Fruit fly (Drosophila melanogaster) whole organism, prepupa: ENCODE results near the gene CG42729.

Experiments
- CG10631 ChIP-seq: fragments of 200-800 bp; sonication (Bioruptor generic); optimal IDR thresholded peaks from 2 replicates; lab custom pipeline; 2016; ENCODE audit warnings: missing biosample characterization, missing genetic modification characterization
- CG11294 ChIP-seq: fragments of 200-800 bp; sonication (Bioruptor generic); IDR thresholded peaks from 2 replicates; pipeline ENCODE4 v1.3.6; 2022; ENCODE audit warnings: missing biosample characterization, missing genetic modification characterization
- CG11902 ChIP-seq: fragments of 200-800 bp; sonication (Bioruptor generic); optimal IDR thresholded peaks from 3 replicates; lab custom pipeline; 2016; ENCODE audit warnings: missing biosample characterization, missing genetic modification characterization
- CG15336 ChIP-seq: fragments of 200-800 bp; sonication (Bioruptor generic); IDR thresholded peaks from 2 replicates; pipeline ENCODE4 v1.3.6; 2022; ENCODE audit warnings: missing biosample characterization, missing genetic modification characterization
- CG1621 ChIP-seq: fragments of 200-800 bp; sonication (Bioruptor generic); optimal IDR thresholded peaks from 3 replicates; lab custom pipeline; 2018; ENCODE audit warnings: missing biosample characterization, mild to moderate bottlenecking, missing genetic modification characterization
- CG16779 ChIP-seq: fragments of 200-800 bp; sonication (Bioruptor generic); optimal IDR thresholded peaks from 3 replicates; lab custom pipeline; 2017; ENCODE audit warnings: missing biosample characterization, mild to moderate bottlenecking, missing genetic modification characterization
- CG3032 ChIP-seq: fragments of 200-800 bp; optimal IDR thresholded peaks from 2 replicates; lab custom pipeline; 2019; ENCODE audit warnings: missing biosample characterization, mild to moderate bottlenecking, missing genetic modification characterization, moderate library complexity
- CG31627 ChIP-seq: fragments of 200-800 bp; sonication (Bioruptor generic); optimal IDR thresholded peaks from 3 replicates; lab custom pipeline; 2016; ENCODE audit warnings: missing biosample characterization, missing genetic modification characterization
- CG32006 ChIP-seq: fragments of 200-800 bp; sonication (Bioruptor generic); optimal IDR thresholded peaks from 3 replicates; lab custom pipeline; 2017; ENCODE audit warnings: missing biosample characterization, mild to moderate bottlenecking, missing genetic modification characterization
- CG34406 ChIP-seq: fragments of 200-800 bp; sonication (Bioruptor generic); optimal IDR thresholded peaks from 3 replicates; lab custom pipeline; 2016; ENCODE audit warnings: missing biosample characterization, missing genetic modification characterization
- CG4318 ChIP-seq: fragments of 200-800 bp; sonication (Bioruptor generic); optimal IDR thresholded peaks from 3 replicates; lab custom pipeline; 2017; ENCODE audit warnings: missing biosample characterization, mild to moderate bottlenecking, missing genetic modification characterization
- CG6163 ChIP-seq: fragments of 200-800 bp; sonication (Bioruptor generic); IDR thresholded peaks from 3 replicates; pipeline ENCODE4 v1.3.6; 2022; ENCODE audit warnings: missing biosample characterization, missing genetic modification characterization
- CG6276 ChIP-seq: fragments of 200-800 bp; sonication (Bioruptor generic); optimal IDR thresholded peaks from 2 replicates; lab custom pipeline; 2017; ENCODE audit warnings: missing biosample characterization, mild to moderate bottlenecking, missing genetic modification characterization
- CG6792 ChIP-seq: fragments of 200-800 bp; sonication (Bioruptor generic); optimal IDR thresholded peaks from 3 replicates; lab custom pipeline; 2016; ENCODE audit warnings: missing biosample characterization, missing genetic modification characterization
- CG7368 ChIP-seq: fragments of 200-800 bp; sonication (Bioruptor generic); optimal IDR thresholded peaks from 3 replicates; lab custom pipeline; 2016; ENCODE audit warnings: missing biosample characterization, missing genetic modification characterization
- CG8119 ChIP-seq: fragments of 200-800 bp; sonication (Bioruptor generic); IDR thresholded peaks from 3 replicates; pipeline ENCODE4 v1.3.6; 2022; ENCODE audit warnings: missing biosample characterization, missing genetic modification characterization
- CG8319 ChIP-seq: fragments of 200-800 bp; sonication (Bioruptor generic); optimal IDR thresholded peaks from 3 replicates; lab custom pipeline; 2016; ENCODE audit warnings: missing biosample characterization, missing genetic modification characterization
- CG8632 ChIP-seq: fragments of 200-800 bp; sonication (Bioruptor generic); optimal IDR thresholded peaks from 3 replicates; lab custom pipeline; 2016; ENCODE audit warnings: missing biosample characterization, missing genetic modification characterization
- CG9139 ChIP-seq: fragments of 200-800 bp; sonication (Bioruptor generic); optimal IDR thresholded peaks from 3 replicates; lab custom pipeline; 2017; ENCODE audit warnings: missing biosample characterization, mild to moderate bottlenecking, missing genetic modification characterization
- Eip78C ChIP-seq: fragments of 200-800 bp; sonication (Bioruptor generic); peaks from one replicate; lab custom pipeline; 2016; ENCODE audit warnings: missing biosample characterization, missing genetic modification characterization
- Eip93F ChIP-seq: fragments of 200-800 bp; sonication (Bioruptor generic); optimal IDR thresholded peaks from 2 replicates; lab custom pipeline; 2016; ENCODE audit warnings: missing biosample characterization, mild to moderate bottlenecking, missing genetic modification characterization
- Ets21C ChIP-seq: fragments of 200-800 bp; sonication (Bioruptor generic); optimal IDR thresholded peaks from 3 replicates; lab custom pipeline; 2016; ENCODE audit warnings: missing biosample characterization, missing genetic modification characterization
- Ets96B ChIP-seq: fragments of 200-800 bp; optimal IDR thresholded peaks from 2 replicates; lab custom pipeline; 2019; ENCODE audit warnings: missing biosample characterization, mild to moderate bottlenecking, missing genetic modification characterization, moderate library complexity
- Gug ChIP-seq: fragments of 200-800 bp; sonication (Bioruptor generic); IDR thresholded peaks from 2 replicates; pipeline ENCODE4 v1.3.6; 2022; ENCODE audit warnings: missing biosample characterization, missing genetic modification characterization
- Hr38 ChIP-seq: sonication (Bioruptor generic); optimal IDR thresholded peaks from 2 replicates; lab custom pipeline; 2016; ENCODE audit warnings: missing biosample characterization, missing genetic modification characterization
- Hr39 ChIP-seq: fragments of 200-800 bp; sonication (Bioruptor generic); optimal IDR thresholded peaks from 2 replicates; lab custom pipeline; 2016; ENCODE audit warnings: missing biosample characterization, missing genetic modification characterization
- Lpt ChIP-seq: fragments of 200-800 bp; sonication (Bioruptor generic); optimal IDR thresholded peaks from 3 replicates; lab custom pipeline; 2016; ENCODE audit warnings: missing biosample characterization, missing genetic modification characterization
- Met ChIP-seq: fragments of 200-800 bp; sonication (Bioruptor generic); optimal IDR thresholded peaks from 3 replicates; lab custom pipeline; 2016; ENCODE audit warnings: missing biosample characterization, missing genetic modification characterization
- OdsH ChIP-seq: fragments of 200-800 bp; sonication (Bioruptor generic); optimal IDR thresholded peaks from 3 replicates; lab custom pipeline; 2016; ENCODE audit warnings: missing biosample characterization, missing genetic modification characterization
- Smox ChIP-seq: fragments of 200-800 bp; sonication (Bioruptor generic); optimal IDR thresholded peaks from 3 replicates; lab custom pipeline; 2016; ENCODE audit warnings: missing biosample characterization, missing genetic modification characterization
- Sox14 ChIP-seq: fragments of 200-800 bp; sonication (Bioruptor generic); optimal IDR thresholded peaks from 3 replicates; lab custom pipeline; 2016; ENCODE audit warnings: missing biosample characterization, missing genetic modification characterization
- Sox15 ChIP-seq: fragments of 200-800 bp; sonication (Bioruptor generic); optimal IDR thresholded peaks from 3 replicates; lab custom pipeline; 2016; ENCODE audit warnings: missing biosample characterization, missing genetic modification characterization
- acj6 ChIP-seq: fragments of 200-800 bp; sonication (Bioruptor generic); optimal IDR thresholded peaks from 3 replicates; lab custom pipeline; 2016; ENCODE audit warnings: missing biosample characterization, missing genetic modification characterization
- dac ChIP-seq: fragments of 200-800 bp; sonication (Bioruptor generic); optimal IDR thresholded peaks from 2 replicates; lab custom pipeline; 2017; ENCODE audit warnings: missing biosample characterization, mild to moderate bottlenecking, missing genetic modification characterization
- fd59A ChIP-seq: fragments of 200-800 bp; sonication (Bioruptor generic); optimal IDR thresholded peaks from 2 replicates; lab custom pipeline; 2017; ENCODE audit warnings: missing biosample characterization, mild to moderate bottlenecking, missing genetic modification characterization, missing genetic modification reagents
- fd85E ChIP-seq: fragments of 200-800 bp; sonication (Bioruptor generic); optimal IDR thresholded peaks from 3 replicates; lab custom pipeline; 2016; ENCODE audit warnings: missing biosample characterization, missing genetic modification characterization
- fkh ChIP-seq: fragments of 200-800 bp; sonication (Bioruptor generic); optimal IDR thresholded peaks from 3 replicates; lab custom pipeline; 2017; ENCODE audit warnings: missing biosample characterization, mild to moderate bottlenecking, missing genetic modification characterization, moderate library complexity
- pdm3 ChIP-seq: fragments of 200-800 bp; sonication (Bioruptor generic); optimal IDR thresholded peaks from 3 replicates; lab custom pipeline; 2016; ENCODE audit warnings: missing biosample characterization, missing genetic modification characterization
- spab ChIP-seq: fragments of 200-800 bp; sonication (Bioruptor generic); optimal IDR thresholded peaks from 2 replicates; lab custom pipeline; 2017; ENCODE audit warnings: missing biosample characterization, mild to moderate bottlenecking, missing genetic modification characterization, missing genetic modification reagents
- svp ChIP-seq: fragments of 200-800 bp; sonication (Bioruptor generic); peaks from one replicate; lab custom pipeline; 2016; ENCODE audit warnings: missing biosample characterization, missing genetic modification characterization
- topi ChIP-seq: fragments of 200-800 bp; sonication (Bioruptor generic); optimal IDR thresholded peaks from 3 replicates; lab custom pipeline; 2016; ENCODE audit warnings: missing biosample characterization, missing genetic modification characterization

CG42729 gene

dm6 chr3L:15532368-15533030, 5.2 kb upstream of the CG42729 start (continued):
- peak; percentile 63 for TF ChIP-seq topi
- peak; percentile 48; the same call in 2 of the 3 replicates for TF ChIP-seq CG8119 (GFP tag; lab: Robert Waterston, UW)
- TF ChIP-seq acj6 (GFP tag; lab: Kevin White, UChicago), result peak; percentile 1
- no peak for TF ChIP-seq CG6792
- peak; percentile 52; the same call in 1 of the 2 replicates for TF ChIP-seq CG11294 (GFP tag; lab: Robert Waterston, UW)
- TF ChIP-seq Eip93F (GFP tag; lab: Kevin White, UChicago), result peak; percentile 34
- no peak for TF ChIP-seq CG9139
- TF ChIP-seq pdm3 (GFP tag; lab: Kevin White, UChicago), result peak; percentile 41
- TF ChIP-seq Sox14 (GFP tag; lab: Kevin White, UChicago), result peak; percentile 21
- no peak for TF ChIP-seq dac (GFP tag; lab: Kevin White, UChicago)
- peak; percentile 63 for TF ChIP-seq Met
- TF ChIP-seq fkh, result no peak
- no peak for TF ChIP-seq CG11902 (GFP tag; lab: Kevin White, UChicago)
- TF ChIP-seq CG8319 (GFP tag; lab: Kevin White, UChicago), result peak; percentile 3
- peak; percentile 95 for TF ChIP-seq svp (GFP tag; lab: Kevin White, UChicago)
- peak; percentile 31 for TF ChIP-seq Lpt (GFP tag; lab: Kevin White, UChicago)
- peak; percentile 1 for TF ChIP-seq OdsH
- peak; percentile 53 for TF ChIP-seq CG1621 (tag; lab: Kevin White, UChicago)
- TF ChIP-seq CG7368 (GFP tag; lab: Kevin White, UChicago), result no peak
- peak; percentile 41 for TF ChIP-seq CG31627 (GFP tag; lab: Kevin White, UChicago)
- TF ChIP-seq fd85E (GFP tag; lab: Kevin White, UChicago), result no peak
- no peak for TF ChIP-seq CG16779 (tag; lab: Kevin White, UChicago)
- TF ChIP-seq CG3032, result peak; percentile 43
- TF ChIP-seq CG6276 (GFP tag; lab: Kevin White, UChicago), result peak; percentile 77
- peak; percentile 45 for TF ChIP-seq CG4318
- TF ChIP-seq CG8632 (GFP tag; lab: Kevin White, UChicago), result no peak
- TF ChIP-seq Smox, result peak; percentile 42
- TF ChIP-seq CG6163, result peak; percentile 68
- TF ChIP-seq spab (GFP tag; lab: Kevin White, UChicago), result peak; percentile 52
- TF ChIP-seq CG10631 (GFP tag; lab: Kevin White, UChicago), result peak; percentile 49
- peak; percentile 68 for TF ChIP-seq CG32006 (GFP tag; lab: Kevin White, UChicago)
- peak; percentile 81 for TF ChIP-seq Eip78C (GFP tag; lab: Kevin White, UChicago)

DNA sequence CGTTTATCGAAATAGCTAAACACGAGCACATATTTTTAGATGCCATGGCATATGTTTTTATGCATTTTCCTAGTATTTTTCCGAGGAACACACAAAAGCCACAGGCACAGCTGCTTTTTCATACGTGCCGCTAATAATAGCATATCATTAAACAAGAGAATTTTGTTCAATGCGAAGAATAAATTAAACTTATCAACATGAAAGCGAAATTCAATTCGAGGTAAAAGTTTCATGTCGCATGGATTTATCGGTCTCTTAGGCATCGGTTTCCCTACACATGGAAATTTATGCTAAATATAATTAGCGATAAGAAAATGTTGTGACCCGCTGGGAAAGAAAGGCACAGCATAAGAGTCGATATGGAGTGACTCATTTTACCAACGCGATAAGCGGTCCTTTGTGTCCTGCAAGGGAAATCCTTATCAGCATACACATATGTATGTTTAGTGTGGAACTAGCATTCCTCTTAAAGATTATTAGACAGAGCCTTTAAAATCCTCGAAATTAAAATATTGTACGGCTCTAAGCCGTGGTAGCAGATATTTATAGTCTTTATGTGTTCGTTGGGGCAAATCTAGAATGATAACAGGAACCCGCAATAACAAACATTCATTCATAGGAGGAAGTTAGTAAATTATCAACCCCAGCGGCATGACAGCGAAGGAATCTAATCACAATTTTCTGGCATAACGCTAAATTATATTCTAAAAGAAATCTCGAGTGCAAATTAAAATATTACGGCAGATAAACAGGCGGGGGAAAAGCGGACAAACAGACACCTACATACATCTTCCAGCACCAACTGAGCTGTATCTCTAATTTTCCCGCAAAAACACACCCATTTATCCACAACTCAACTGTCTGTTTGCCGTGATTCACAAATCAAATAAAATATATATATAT, 4.4 kb upstream of the CG42729 start, which contains the start of gene CG43248:
TSS of gene CG43248 (minus strand) at position 51 of the 903 bp plus-strand sequence.
- TF ChIP-seq Sox15 (GFP tag; lab: Kevin White, UChicago), result no peak
- no peak for TF ChIP-seq Sox14 (GFP tag; lab: Kevin White, UChicago)
- no peak for TF ChIP-seq fd85E (GFP tag; lab: Kevin White, UChicago)
- TF ChIP-seq fd59A (GFP tag; lab: Kevin White, UChicago), result no peak
- no peak for TF ChIP-seq svp (GFP tag; lab: Kevin White, UChicago)
- no peak for TF ChIP-seq Gug (GFP tag; lab: Robert Waterston, UW)
- no peak for TF ChIP-seq CG34406 (GFP tag; lab: Kevin White, UChicago)
- TF ChIP-seq Ets21C (GFP tag; lab: Kevin White, UChicago), result no peak
- no peak for TF ChIP-seq pdm3 (GFP tag; lab: Kevin White, UChicago)
- TF ChIP-seq CG6792, result no peak
- TF ChIP-seq dac (GFP tag; lab: Kevin White, UChicago), result no peak
- TF ChIP-seq Hr38 (GFP tag; lab: Kevin White, UChicago), result no peak
- TF ChIP-seq Hr39 (GFP tag; lab: Kevin White, UChicago), result no peak
- TF ChIP-seq Ets96B, result no peak
- TF ChIP-seq Met, result no peak
- no peak for TF ChIP-seq Eip78C (GFP tag; lab: Kevin White, UChicago)
- no peak for TF ChIP-seq CG15336
- TF ChIP-seq CG11294 (GFP tag; lab: Robert Waterston, UW), result no peak
- TF ChIP-seq OdsH, result no peak
- no peak for TF ChIP-seq CG6163
